Fruit fly (Drosophila melanogaster): Measurements from ENCODE around the gene rg.

Gene rg

dm6 chrX:5085469-5085868 is at the start of gene rg, which contains the start of gene CG15465:
Gene rg (plus strand): TSS chrX:5085759.
Gene CG15465 (plus strand): TSS chrX:5085759.
- TF ChIP-seq CG8478 (optimal IDR thresholded peaks at IDR 0.05) (no peak), CTCF (optimal IDR thresholded peaks at IDR 0.05) (no peak)

- TF ChIP-seq CG8478 (optimal IDR thresholded peaks at IDR 0.05) = no peak
- no peak for TF ChIP-seq CTCF (optimal IDR thresholded peaks at IDR 0.05)
Measured at dm6 chrX:5038411-5038810, 47.1 kb upstream of the rg start.

- TF ChIP-seq CTCF (optimal IDR thresholded peaks at IDR 0.05) = no peak
- TF ChIP-seq CG8478 (optimal IDR thresholded peaks at IDR 0.05) = no peak
Measured at dm6 chrX:5040098-5040497, 45.5 kb upstream of the rg start.

DNA sequence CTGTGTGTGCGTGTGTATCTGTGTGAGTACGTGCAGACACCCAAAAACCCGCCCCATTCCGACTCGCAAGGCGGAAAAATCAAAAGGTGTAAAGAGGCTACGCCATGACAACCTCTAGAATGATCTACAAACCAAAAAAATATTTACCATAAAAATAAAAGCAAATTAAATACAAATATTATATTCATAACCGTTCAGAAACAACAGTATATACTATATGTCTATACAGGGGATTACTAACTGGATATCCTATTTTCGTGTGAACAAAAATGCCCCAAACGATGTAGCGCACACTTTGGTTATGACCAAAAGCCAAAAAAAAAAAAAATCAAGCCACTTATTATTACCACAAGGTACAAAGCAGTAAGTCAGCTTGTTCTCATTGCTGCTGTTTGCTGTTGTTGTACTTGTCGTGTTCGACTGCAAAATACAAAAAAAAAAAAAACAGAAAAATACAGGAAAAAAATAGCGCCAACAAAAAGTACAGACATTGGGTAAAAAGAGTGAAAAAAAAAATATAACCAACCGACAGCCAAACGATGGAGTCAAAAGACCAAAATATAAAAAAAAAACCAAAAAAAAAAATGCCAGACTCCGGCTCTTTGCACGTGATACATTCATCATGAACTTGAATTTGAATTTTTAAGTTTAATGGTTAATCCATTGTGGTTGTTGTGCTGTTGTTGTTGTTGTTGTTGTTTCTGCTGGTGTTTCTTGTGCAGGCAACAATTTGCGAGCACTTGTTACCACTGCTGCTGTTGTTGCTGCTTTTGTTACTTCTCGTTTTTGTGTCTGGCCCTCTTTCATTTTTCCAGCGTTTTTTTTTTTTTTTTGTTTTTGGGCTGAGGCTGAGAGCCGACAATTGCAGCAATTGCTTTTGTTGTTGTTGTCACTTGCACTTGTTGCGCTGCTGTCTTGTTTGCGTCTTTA is 43.8 kb upstream of the rg start:
- TF ChIP-seq CTCF (optimal IDR thresholded peaks at IDR 0.05) (no peak), CG8478 (optimal IDR thresholded peaks at IDR 0.05) (no peak)

DNA sequence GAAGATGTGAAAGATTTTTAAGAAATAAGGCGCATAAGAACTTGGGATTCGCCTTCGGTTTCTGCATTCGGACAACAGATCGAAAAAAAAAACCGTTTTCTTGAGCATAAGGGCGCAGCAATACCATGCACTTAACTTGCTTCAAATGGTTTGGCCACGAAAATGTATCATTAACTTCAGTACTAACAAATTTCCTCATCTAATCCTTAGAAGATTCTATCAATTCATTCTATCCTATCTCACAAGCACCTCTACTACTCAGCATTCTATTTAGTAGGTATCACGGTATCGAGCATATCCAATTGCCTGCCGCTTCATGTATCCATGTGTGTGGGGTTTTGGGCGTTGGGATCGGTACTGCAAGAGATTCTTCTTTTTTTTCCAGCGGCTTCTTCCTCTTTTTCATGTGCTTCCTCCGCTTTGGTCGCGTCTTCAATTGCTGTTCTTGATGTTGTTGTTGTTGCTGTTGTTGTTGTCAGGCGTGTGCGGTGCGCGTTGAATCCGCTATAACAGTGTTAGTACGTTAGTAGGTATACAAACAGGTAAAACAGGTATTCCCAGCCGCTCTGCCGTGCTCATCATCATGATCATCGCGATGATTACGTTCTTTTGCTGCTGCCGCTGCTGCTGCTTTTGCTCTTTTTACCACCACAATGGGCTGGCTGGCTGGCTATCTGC is 41.0 kb upstream of the rg start:
- TF ChIP-seq CTCF (optimal IDR thresholded peaks at IDR 0.05) (no peak), CG8478 (optimal IDR thresholded peaks at IDR 0.05) (no peak)

- TF ChIP-seq CG8478 (optimal IDR thresholded peaks at IDR 0.05) (no peak), CTCF (optimal IDR thresholded peaks at IDR 0.05) (no peak)
Measured at dm6 chrX:5045158-5045557, 40.4 kb upstream of the rg start.

DNA sequence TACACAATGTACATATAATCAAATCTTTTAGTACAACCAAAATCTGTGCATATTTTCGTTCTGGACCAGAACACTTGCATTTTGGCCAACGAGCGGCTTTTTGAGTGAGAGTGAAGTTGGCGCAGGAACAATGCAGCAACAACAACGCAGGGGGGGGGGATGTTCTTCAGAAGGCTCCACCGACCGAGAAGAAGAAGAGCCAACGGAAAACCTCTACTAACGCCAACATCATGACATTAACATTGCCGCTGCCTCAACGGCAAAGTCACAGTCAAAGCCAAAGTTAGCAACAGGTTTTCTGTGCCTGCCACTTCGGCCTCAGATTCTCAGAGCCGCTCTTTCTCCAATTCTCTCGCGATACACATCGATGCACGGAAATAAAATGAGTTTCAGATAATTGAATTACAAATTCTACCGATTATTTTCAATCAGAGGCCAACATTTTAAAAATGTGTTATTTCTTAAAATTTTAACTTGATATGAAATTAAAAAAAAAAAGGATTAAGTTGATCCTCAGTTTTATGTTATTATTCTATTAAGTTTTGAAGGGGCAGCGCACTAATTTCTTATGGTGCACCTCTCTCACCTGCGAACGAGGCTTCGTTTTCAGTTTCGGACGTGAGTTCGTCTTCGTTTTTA is 39.2 kb upstream of the rg start:
- TF ChIP-seq CTCF (optimal IDR thresholded peaks at IDR 0.05) (no peak), CG8478 (optimal IDR thresholded peaks at IDR 0.05) (no peak)

DNA sequence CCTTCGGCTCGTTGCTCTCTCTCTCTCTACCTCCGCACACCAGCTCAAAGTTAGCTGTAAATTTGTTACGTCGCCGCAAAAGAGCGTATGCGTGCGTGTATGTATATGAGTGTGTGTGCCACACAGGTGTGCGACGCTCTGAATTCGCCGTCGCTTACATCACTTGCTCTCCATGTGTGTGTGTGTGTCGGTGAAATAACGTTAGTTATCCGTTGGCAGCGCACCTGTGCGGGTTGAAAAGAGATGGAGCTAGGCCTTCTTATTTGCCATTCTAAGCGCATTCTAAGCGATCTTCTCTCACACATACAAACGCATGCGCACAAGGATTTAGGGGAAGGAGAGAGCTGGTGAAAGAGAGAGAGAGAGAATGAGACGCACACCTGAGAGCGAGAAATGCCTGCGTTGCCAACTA is 38.7 kb upstream of the rg start:
- TF ChIP-seq CG8478 (optimal IDR thresholded peaks at IDR 0.05) (no peak), CTCF (optimal IDR thresholded peaks at IDR 0.05) (no peak)

DNA sequence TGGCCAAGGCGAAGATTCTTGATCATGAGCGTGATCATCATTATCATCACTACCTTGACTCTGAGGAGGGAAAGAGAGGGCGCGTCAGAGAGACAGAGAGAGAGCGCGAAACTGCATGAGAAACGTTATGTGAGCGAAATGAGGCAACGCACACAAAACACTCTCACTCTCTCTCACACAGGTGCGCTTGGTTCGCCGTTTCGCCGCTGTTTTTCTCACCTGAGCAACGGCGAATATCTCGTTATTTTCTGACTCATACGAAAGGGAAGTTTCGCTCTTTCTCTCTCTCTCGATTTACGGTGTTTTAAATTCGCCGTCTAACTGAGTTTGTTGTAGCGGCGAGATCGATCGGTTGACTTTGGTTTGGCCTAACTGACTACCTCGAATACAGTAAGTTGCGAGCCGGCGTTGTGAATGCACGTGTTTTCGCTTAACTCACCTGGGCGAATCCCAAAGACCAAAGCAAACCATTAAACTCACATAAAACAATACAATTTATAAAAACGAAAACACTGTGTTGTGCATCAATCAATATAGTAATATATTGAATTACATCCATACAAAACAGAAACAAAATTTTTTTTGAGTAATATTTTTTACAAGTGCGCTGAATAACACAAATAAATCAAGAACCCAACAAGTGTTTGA is 37.5 kb upstream of the rg start, which contains the start of gene ovo:
ovo (plus strand) TSS at position 388 of the 648 bp plus-strand sequence.
- no peak for TF ChIP-seq CTCF (optimal IDR thresholded peaks at IDR 0.05)
- no peak for TF ChIP-seq CG8478 (optimal IDR thresholded peaks at IDR 0.05)

DNA sequence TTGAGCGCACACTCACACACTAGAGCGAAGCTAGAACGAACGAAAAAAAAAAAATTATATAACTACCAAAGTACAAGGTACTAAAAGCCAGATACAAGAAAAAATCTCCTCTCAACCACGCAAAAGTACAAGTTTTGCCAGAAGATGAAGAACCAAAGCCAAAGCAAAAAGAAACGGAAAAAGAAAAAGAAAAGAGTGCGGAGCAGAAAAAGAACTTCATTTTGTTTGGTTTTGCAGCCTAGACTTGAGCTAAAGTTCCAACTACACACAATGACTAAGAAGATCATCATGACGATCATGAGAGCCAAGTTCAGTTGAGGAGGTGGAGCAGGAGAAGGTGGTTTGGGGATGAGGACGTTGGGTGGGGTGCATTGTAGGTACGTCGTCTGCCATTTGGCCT is 34.5 kb upstream of the rg start:
- TF ChIP-seq CG8478 (optimal IDR thresholded peaks at IDR 0.05) (no peak), CTCF (optimal IDR thresholded peaks at IDR 0.05) (no peak)

DNA sequence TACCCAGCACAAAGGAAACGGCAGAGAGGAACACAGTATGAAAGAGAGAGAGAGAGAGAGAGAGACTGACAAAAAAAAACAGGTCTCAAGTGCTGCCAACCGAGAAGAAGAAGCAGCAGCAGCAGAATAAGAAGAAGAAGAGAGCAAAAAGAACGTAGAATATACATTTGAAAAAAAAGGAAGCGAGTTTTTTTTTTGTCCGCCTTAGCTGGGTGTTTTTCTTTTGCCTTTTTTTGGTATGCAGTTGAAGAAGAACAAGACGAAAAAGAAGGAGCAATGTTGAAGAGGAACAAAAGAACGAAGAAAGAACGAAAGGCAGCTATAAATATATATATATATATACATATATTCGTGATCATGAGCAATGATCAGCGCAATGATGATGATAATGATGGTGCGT is 32.6 kb upstream of the rg start:
- TF ChIP-seq CTCF (optimal IDR thresholded peaks at IDR 0.05) = no peak
- no peak for TF ChIP-seq CG8478 (optimal IDR thresholded peaks at IDR 0.05)

dm6 chrX:5055011-5055410 is 30.5 kb upstream of the rg start:
- TF ChIP-seq CTCF (optimal IDR thresholded peaks at IDR 0.05) (no peak), CG8478 (optimal IDR thresholded peaks at IDR 0.05) (no peak)

DNA sequence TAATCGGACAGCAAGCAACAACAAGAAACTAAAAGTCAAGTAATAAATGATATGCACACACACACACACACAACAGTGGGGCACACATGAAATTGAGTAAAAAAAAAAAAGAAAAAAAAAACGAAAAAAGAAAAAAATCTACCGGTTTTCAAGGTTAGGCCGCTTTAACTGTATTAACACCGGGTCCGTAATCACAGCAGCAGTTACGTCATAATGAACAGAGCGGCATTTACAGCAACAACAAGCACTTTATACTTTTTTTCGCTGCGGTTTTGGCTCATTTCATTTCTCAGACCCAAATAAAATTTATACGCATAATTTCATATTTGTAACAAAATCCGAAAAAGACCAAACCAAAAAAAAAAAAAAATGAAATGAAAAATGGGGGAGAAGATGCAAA is 29.5 kb upstream of the rg start:
- TF ChIP-seq CTCF (optimal IDR thresholded peaks at IDR 0.05) = no peak
- no peak for TF ChIP-seq CG8478 (optimal IDR thresholded peaks at IDR 0.05)

DNA sequence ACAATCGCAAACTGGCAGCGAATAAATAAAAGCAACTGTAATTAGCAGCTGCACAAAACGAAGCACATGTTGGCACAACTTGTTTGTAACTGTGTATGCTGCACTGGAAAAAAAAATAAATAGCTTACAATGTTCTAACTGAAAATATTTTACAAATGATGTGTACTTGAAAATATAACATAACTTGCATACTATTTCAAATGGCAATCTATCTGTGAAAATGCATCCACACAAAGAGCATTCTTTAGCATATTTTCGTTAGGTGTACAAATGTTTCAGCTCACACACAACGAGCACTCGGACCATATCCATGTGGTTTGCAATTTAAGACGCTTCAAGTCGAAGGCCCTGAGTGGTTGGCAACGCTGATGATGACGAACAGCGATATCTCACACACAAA is 26.9 kb upstream of the rg start:
- TF ChIP-seq CG8478 (optimal IDR thresholded peaks at IDR 0.05) (no peak), CTCF (optimal IDR thresholded peaks at IDR 0.05) (no peak)

dm6 chrX:5061989-5062388 is 23.6 kb upstream of the rg start:
- TF ChIP-seq CTCF (optimal IDR thresholded peaks at IDR 0.05) (no peak), CG8478 (optimal IDR thresholded peaks at IDR 0.05) (no peak)
